Worm (Caenorhabditis elegans): ENCODE data around the gene F45G2.9.

- TF ChIP-seq ama-1 (optimal IDR thresholded peaks at IDR 0.05): no peak
- TF ChIP-seq ttx-3 (tag; optimal IDR thresholded peaks at IDR 0.05): no peak
- TF ChIP-seq pros-1 (tag; optimal IDR thresholded peaks at IDR 0.05): no peak
- no peak for TF ChIP-seq ceh-31 (tag; optimal IDR thresholded peaks at IDR 0.05)
- no peak for TF ChIP-seq hlh-30 (tag; optimal IDR thresholded peaks at IDR 0.05; ENCODE audit: insufficient read depth)
- TF ChIP-seq ceh-19 (GFP tag; optimal IDR thresholded peaks at IDR 0.05): no peak
- TF ChIP-seq pax-1 (tag; optimal IDR thresholded peaks at IDR 0.05): no peak
- TF ChIP-seq fkh-10 (GFP tag; optimal IDR thresholded peaks at IDR 0.05): no peak
Measured at ce11 chrIII:13404418-13404817, 32.3 kb downstream of the F45G2.9 start, which contains the start of gene ttr-52.

Measured in whole organism, late embryonic.